Worm (Caenorhabditis elegans) whole organism, L4 larva: ENCODE data around the gene C03H5.7.
A peak's percentile ranks its signal among the peaks of the same experiment; 100 is the strongest.

Experiments used
- D1046.2 ChIP-seq: fragments of 200-800 bp; sonication (Bioruptor generic); IDR thresholded peaks from 2 replicates; pipeline ENCODE4 v1.3.6; 2022; ENCODE audit warnings: missing genetic modification characterization, missing compliant biosample characterization
- F26F4.8 ChIP-seq: fragments of 200-800 bp; sonication (Bioruptor generic); conservative IDR thresholded peaks from 2 replicates; pipeline ENCODE4 v1.3.6; 2022; ENCODE audit warnings: missing genetic modification characterization, missing compliant biosample characterization
- F49E8.2 ChIP-seq: sonication (generic microtip); optimal IDR thresholded peaks from 2 replicates; lab custom pipeline; 2016; ENCODE audit warnings: missing compliant biosample characterization, mild to moderate bottlenecking, missing genetic modification characterization, borderline replicate concordance
- R02D3.7 ChIP-seq: fragments of 150-350 bp; sonication (generic microtip); optimal IDR thresholded peaks from 3 replicates; lab custom pipeline; 2014; ENCODE audit warnings: missing biosample characterization, missing genetic modification characterization
- Y105C5A.15 ChIP-seq: fragments of 200-800 bp; sonication (Bioruptor generic); IDR thresholded peaks from 2 replicates; pipeline ENCODE4 v1.3.6; 2022; ENCODE audit warnings: missing genetic modification characterization, missing compliant biosample characterization
- aha-1 ChIP-seq: fragments of 150-350 bp; peaks from one replicate; lab custom pipeline; 2014; ENCODE audit warnings: missing biosample characterization, missing genetic modification characterization
- ama-1 ChIP-seq: fragments of 150-350 bp; optimal IDR thresholded peaks from 2 replicates; lab custom pipeline; 2014; ENCODE audit warnings: inconsistent platforms, mixed read lengths
- ceh-20 ChIP-seq: fragments of 200-800 bp; sonication (Bioruptor generic); IDR thresholded peaks from 2 replicates; pipeline ENCODE4 v1.3.6; 2022; ENCODE audit warnings: missing genetic modification reagents, missing genetic modification characterization, missing compliant biosample characterization
- ceh-28 ChIP-seq: fragments of 150-350 bp; optimal IDR thresholded peaks from 2 replicates; lab custom pipeline; 2014; ENCODE audit warnings: missing biosample characterization, missing genetic modification reagents, missing genetic modification characterization
- ceh-32 ChIP-seq: sonication (generic microtip); optimal IDR thresholded peaks from 2 replicates; lab custom pipeline; 2016; ENCODE audit warnings: mild to moderate bottlenecking, missing genetic modification characterization, missing compliant biosample characterization; ENCODE audit not compliant: poor library complexity
- daf-12 ChIP-seq: fragments of 150-350 bp; optimal IDR thresholded peaks from 2 replicates; lab custom pipeline; 2014; ENCODE audit warnings: missing biosample characterization, missing genetic modification reagents, missing genetic modification characterization
- daf-16 ChIP-seq, 3 experiments: sonication (generic microtip); optimal IDR thresholded peaks; 2 replicates each; lab custom pipeline; 2016 to 2017; ENCODE audit warnings: missing genetic modification characterization in 3 of 3, missing genetic modification reagents in 3 of 3, mild to moderate bottlenecking in 2 of 3, missing compliant biosample characterization in 2 of 3, missing biosample characterization in 1 of 3, moderate library complexity in 1 of 3
- daf-19 ChIP-seq: fragments of 200-800 bp; sonication (Bioruptor generic); conservative IDR thresholded peaks from 2 replicates; pipeline ENCODE4 v1.3.6; 2022; ENCODE audit warnings: missing genetic modification characterization, missing compliant biosample characterization
- daf-8 ChIP-seq: fragments of 200-800 bp; sonication (Bioruptor generic); IDR thresholded peaks from 2 replicates; pipeline ENCODE4 v1.3.6; 2022; ENCODE audit warnings: missing genetic modification characterization, missing compliant biosample characterization
- dpl-1 ChIP-seq: fragments of 150-350 bp; optimal IDR thresholded peaks from 2 replicates; lab custom pipeline; 2014; ENCODE audit warnings: missing biosample characterization, missing genetic modification reagents, missing genetic modification characterization
- egl-43 ChIP-seq: fragments of 200-800 bp; sonication (Bioruptor generic); IDR thresholded peaks from 2 replicates; pipeline ENCODE4 v1.3.6; 2022; ENCODE audit warnings: missing genetic modification reagents, missing genetic modification characterization, missing compliant biosample characterization
- fos-1 ChIP-seq: fragments of 150-350 bp; optimal IDR thresholded peaks from 2 replicates; lab custom pipeline; 2014; ENCODE audit warnings: missing biosample characterization, missing genetic modification characterization
- gei-8 ChIP-seq: fragments of 200-800 bp; sonication (Bioruptor generic); optimal IDR thresholded peaks from 2 replicates; lab custom pipeline; 2018; ENCODE audit warnings: mild to moderate bottlenecking, missing genetic modification characterization, missing compliant biosample characterization
- hlh-30 ChIP-seq: sonication (generic microtip); optimal IDR thresholded peaks from 2 replicates; lab custom pipeline; 2017; ENCODE audit warnings: antibody characterized with exemption, mild to moderate bottlenecking, missing genetic modification characterization, missing compliant biosample characterization; ENCODE audit not compliant: insufficient read depth
- lir-3 ChIP-seq: sonication (generic microtip); optimal IDR thresholded peaks from 2 replicates; lab custom pipeline; 2016; ENCODE audit warnings: mild to moderate bottlenecking, missing genetic modification characterization, missing compliant biosample characterization
- mdl-1 ChIP-seq, 2 experiments: fragments of 150-350 bp in 1 of 2; sonication (generic microtip) in 1 of 2; optimal IDR thresholded peaks; 2 replicates each; lab custom pipeline; 2014 to 2017; ENCODE audit warnings: missing biosample characterization in 2 of 2, missing genetic modification characterization in 2 of 2
- mep-1 ChIP-seq: fragments of 150-350 bp; sonication (generic microtip); optimal IDR thresholded peaks from 3 replicates; lab custom pipeline; 2014; ENCODE audit warnings: missing biosample characterization, missing genetic modification characterization
- mxl-2 ChIP-seq: fragments of 200-800 bp; sonication (Bioruptor generic); conservative IDR thresholded peaks from 2 replicates; pipeline ENCODE4 v1.3.6; 2022; ENCODE audit warnings: missing genetic modification reagents, missing genetic modification characterization, missing compliant biosample characterization
- mxl-3 ChIP-seq: fragments of 200-800 bp; sonication (Bioruptor generic); optimal IDR thresholded peaks from 2 replicates; lab custom pipeline; 2018; ENCODE audit warnings: mild to moderate bottlenecking, missing genetic modification characterization, missing compliant biosample characterization
- nhr-41 ChIP-seq: fragments of 200-800 bp; sonication (Bioruptor generic); IDR thresholded peaks from 2 replicates; pipeline ENCODE4 v1.3.6; 2022; ENCODE audit warnings: missing genetic modification reagents, missing genetic modification characterization, missing compliant biosample characterization
- nhr-77 ChIP-seq: fragments of 150-350 bp; optimal IDR thresholded peaks from 2 replicates; lab custom pipeline; 2014; ENCODE audit warnings: missing biosample characterization, missing genetic modification characterization
- pqm-1 ChIP-seq: sonication (generic microtip); optimal IDR thresholded peaks from 2 replicates; lab custom pipeline; 2017; ENCODE audit warnings: missing biosample characterization, missing genetic modification characterization
- saeg-2 ChIP-seq: fragments of 200-800 bp; sonication (Bioruptor generic); IDR thresholded peaks from 2 replicates; pipeline ENCODE4 v1.3.6; 2022; ENCODE audit warnings: missing genetic modification reagents, missing genetic modification characterization, missing compliant biosample characterization
- set-16 ChIP-seq: fragments of 200-800 bp; sonication (Bioruptor generic); IDR thresholded peaks from 2 replicates; pipeline ENCODE4 v1.3.6; 2022; ENCODE audit warnings: missing genetic modification reagents, missing genetic modification characterization, missing compliant biosample characterization
- unc-62 ChIP-seq, 3 experiments: fragments of 150-350 bp in 1 of 3; sonication (generic microtip); optimal IDR thresholded peaks in 2 of 3; peaks in 1 of 3; 1 replicate in 1 of 3; 2 replicates in 2 of 3; lab custom pipeline; 2014 to 2017; ENCODE audit warnings: missing biosample characterization in 3 of 3, missing genetic modification characterization in 3 of 3, missing genetic modification reagents in 3 of 3, missing genotype in 1 of 3
- vab-7 ChIP-seq: fragments of 200-800 bp; sonication (Bioruptor generic); IDR thresholded peaks from 2 replicates; pipeline ENCODE4 v1.3.6; 2022; ENCODE audit warnings: missing genetic modification reagents, missing genetic modification characterization, missing compliant biosample characterization

The C03H5.7 gene

ce11 chrII:410832-411231, 30.8 kb downstream of the C03H5.7 start, which contains the start of the genes dnsn-1 and C24H12.4 (continued):
- TF ChIP-seq fos-1 (tag; lab: Kevin White, UChicago) = no peak
- no peak for TF ChIP-seq daf-12
- no peak for TF ChIP-seq D1046.2 (GFP tag; lab: Robert Waterston, UW)
- TF ChIP-seq, all 104 proteins: peak for 54

ce11 chrII:416808-417207, 36.8 kb downstream of the C03H5.7 start:
- TF ChIP-seq aha-1 (tag; lab: Kevin White, UChicago) (peak; percentile 15), D1046.2 (GFP tag; lab: Robert Waterston, UW) (0 out of 2 replicates have a peak, but pooled peaks have one; percentile 25)

- TF ChIP-seq gei-8 (GFP tag; lab: Kevin White, UChicago) (no peak), R02D3.7 (no peak), Y105C5A.15 (no peak), daf-19 (no peak), dpl-1 (GFP tag; lab: Kevin White, UChicago) (no peak), F26F4.8 (GFP tag; lab: Robert Waterston, UW) (no peak), egl-43 (GFP tag; lab: Robert Waterston, UW) (no peak), vab-7 (GFP tag; lab: Robert Waterston, UW) (no peak), mdl-1 (tag; optimal IDR thresholded peaks at IDR 0.05; lab: Kevin White, UChicago) (no peak), F49E8.2 (no peak), unc-62 (GFP tag; optimal IDR thresholded peaks at IDR 0.05 in 1 of 2; lab: Kevin White, UChicago) (no peak), unc-62 (tag; optimal IDR thresholded peaks at IDR 0.05; lab: Kevin White, UChicago) (no peak), ama-1 (lab: Kevin White, UChicago) (no peak), set-16 (GFP tag; lab: Robert Waterston, UW) (no peak), daf-16 (GFP tag; optimal IDR thresholded peaks at IDR 0.05; lab: Kevin White, UChicago) (no peak), daf-16 (tag; optimal IDR thresholded peaks at IDR 0.05; lab: Kevin White, UChicago) (no peak), ceh-20 (no peak), mep-1 (tag; lab: Kevin White, UChicago) (no peak), ceh-32 (tag; lab: Kevin White, UChicago) (no peak), hlh-30 (tag; lab: Kevin White, UChicago) (no peak)
Observed at ce11 chrII:418782-419181, 38.7 kb downstream of the C03H5.7 start, which contains the start of gene C24H12.6. C24H12.6 (minus strand) TSS chrII:418882.

- no peak for TF ChIP-seq mxl-3
- no peak for TF ChIP-seq mxl-2
- TF ChIP-seq pqm-1 (tag; lab: Kevin White, UChicago) = no peak
- TF ChIP-seq saeg-2 (GFP tag; lab: Robert Waterston, UW) = no peak
- TF ChIP-seq ceh-28 (tag; lab: Kevin White, UChicago) = no peak
- TF ChIP-seq nhr-77 (tag; lab: Kevin White, UChicago) = no peak
- no peak for TF ChIP-seq ceh-32 (tag; lab: Kevin White, UChicago)
- no peak for TF ChIP-seq daf-8
- TF ChIP-seq nhr-41 = no peak
- TF ChIP-seq lir-3 (tag; lab: Kevin White, UChicago) = no peak
Observed at ce11 chrII:423086-423485, 43.1 kb downstream of the C03H5.7 start, which contains the start of gene C24H12.8. C24H12.8 (minus strand) TSS chrII:423186.
